Fruit fly (Drosophila melanogaster) whole organism, adult: ENCODE results near the gene Frmd5.
A peak's percentile ranks its signal among the peaks of the same experiment; 100 is the strongest.

ENCODE experiments used
- CG11617 ChIP-seq: fragments of 200-800 bp; sonication (Bioruptor generic); optimal IDR thresholded peaks from 2 replicates; lab custom pipeline; 2017; ENCODE audit warnings: mild to moderate bottlenecking, missing biosample characterization, missing genetic modification reagents, missing genetic modification characterization
- CG12768 ChIP-seq: fragments of 200-800 bp; sonication (Bioruptor generic); optimal IDR thresholded peaks from 2 replicates; lab custom pipeline; 2017; ENCODE audit warnings: missing biosample characterization, missing genetic modification characterization, mild to moderate bottlenecking, moderate library complexity, missing genetic modification reagents
- CG14711 ChIP-seq: fragments of 200-800 bp; sonication (Bioruptor generic); optimal IDR thresholded peaks from 2 replicates; lab custom pipeline; 2018; ENCODE audit warnings: missing biosample characterization, mild to moderate bottlenecking, missing genetic modification characterization, moderate library complexity
- CG1620 ChIP-seq: fragments of 200-800 bp; sonication (Bioruptor generic); optimal IDR thresholded peaks from 2 replicates; lab custom pipeline; 2016; ENCODE audit warnings: missing biosample characterization, missing genetic modification characterization
- CG33017 ChIP-seq: fragments of 200-800 bp; sonication (Bioruptor generic); optimal IDR thresholded peaks from 2 replicates; lab custom pipeline; 2018; ENCODE audit warnings: missing biosample characterization, mild to moderate bottlenecking, missing genetic modification characterization, moderate library complexity
- CG5204 ChIP-seq: fragments of 200-800 bp; sonication (Bioruptor generic); optimal IDR thresholded peaks from 2 replicates; lab custom pipeline; 2016; ENCODE audit warnings: missing biosample characterization, missing genetic modification characterization
- CG7045 ChIP-seq: fragments of 200-800 bp; sonication (Bioruptor generic); optimal IDR thresholded peaks from 2 replicates; lab custom pipeline; 2017; ENCODE audit warnings: missing biosample characterization, mild to moderate bottlenecking, missing genetic modification characterization
- CG7101 ChIP-seq: fragments of 200-800 bp; sonication (Bioruptor generic); optimal IDR thresholded peaks from 2 replicates; lab custom pipeline; 2018; ENCODE audit warnings: missing biosample characterization, mild to moderate bottlenecking, missing genetic modification characterization, moderate library complexity
- Clk ChIP-seq: fragments of 200-800 bp; sonication (Bioruptor generic); optimal IDR thresholded peaks from 2 replicates; lab custom pipeline; 2017; ENCODE audit warnings: missing biosample characterization, missing genetic modification characterization
- Crg-1 ChIP-seq: fragments of 200-800 bp; sonication (Bioruptor generic); optimal IDR thresholded peaks from 2 replicates; lab custom pipeline; 2016; ENCODE audit warnings: missing biosample characterization, missing genetic modification characterization
- Hr96 ChIP-seq: fragments of 200-800 bp; sonication (Bioruptor generic); optimal IDR thresholded peaks from 2 replicates; lab custom pipeline; 2016; ENCODE audit warnings: missing biosample characterization, missing genetic modification characterization
- Mnt ChIP-seq: fragments of 200-800 bp; sonication (Bioruptor generic); optimal IDR thresholded peaks from 2 replicates; lab custom pipeline; 2016; ENCODE audit warnings: missing biosample characterization, mild to moderate bottlenecking, missing genetic modification characterization
- bab1 ChIP-seq: fragments of 200-800 bp; sonication (Bioruptor generic); optimal IDR thresholded peaks from 3 replicates; lab custom pipeline; 2019; ENCODE audit warnings: missing biosample characterization, mild to moderate bottlenecking, missing genetic modification characterization, moderate library complexity
- cic ChIP-seq: fragments of 200-800 bp; sonication (Bioruptor generic); optimal IDR thresholded peaks from 2 replicates; lab custom pipeline; 2017; ENCODE audit warnings: missing biosample characterization, mild to moderate bottlenecking, missing genetic modification characterization, moderate library complexity
- cnc ChIP-seq, 2 experiments: fragments of >200 bp; optimal IDR thresholded peaks; 2 replicates each; lab custom pipeline; 2017
- kay ChIP-seq: fragments of 200-800 bp; sonication (Bioruptor generic); peaks from one replicate; lab custom pipeline; 2016; ENCODE audit warnings: missing biosample characterization, missing genetic modification characterization, borderline replicate concordance
- ovo ChIP-seq: fragments of 200-800 bp; sonication (Bioruptor generic); optimal IDR thresholded peaks from 2 replicates; lab custom pipeline; 2016; ENCODE audit warnings: missing biosample characterization, missing genetic modification characterization
- pad ChIP-seq: fragments of 200-800 bp; sonication (Bioruptor generic); optimal IDR thresholded peaks from 3 replicates; lab custom pipeline; 2017; ENCODE audit warnings: missing biosample characterization, missing genetic modification characterization, mild to moderate bottlenecking, moderate library complexity, missing genetic modification reagents
- tj ChIP-seq: fragments of 200-800 bp; sonication (Bioruptor generic); optimal IDR thresholded peaks from 3 replicates; lab custom pipeline; 2017; ENCODE audit warnings: missing biosample characterization, mild to moderate bottlenecking, missing genetic modification characterization, moderate library complexity
- toe ChIP-seq: fragments of 200-800 bp; sonication (Bioruptor generic); optimal IDR thresholded peaks from 2 replicates; lab custom pipeline; 2016; ENCODE audit warnings: missing biosample characterization, missing genetic modification characterization

Frmd5 gene

dm6 chr2L:10386208-10386805, 42.1 kb downstream of the Frmd5 start, which contains the start of the genes Cdk1 and mRpS7:
Gene Cdk1 (minus strand): TSS chr2L:10386262.
Gene mRpS7 (plus strand): TSS chr2L:10386662.
- TF ChIP-seq Clk (GFP tag; lab: Kevin White, UChicago) (peak; percentile 36), cnc (optimal IDR thresholded peaks at IDR 0.05; lab: Kevin White, UChicago) (no peak), CG7045 (GFP tag; lab: Kevin White, UChicago) (peak; percentile 74), CG11617 (GFP tag; lab: Kevin White, UChicago) (peak; percentile 74), CG1620 (GFP tag; lab: Kevin White, UChicago) (peak; percentile 40), bab1 (GFP tag; lab: Kevin White, UChicago) (peak; percentile 9), tj (GFP tag; lab: Kevin White, UChicago) (peak; percentile 40), Mnt (GFP tag; lab: Kevin White, UChicago) (peak; percentile 34), CG5204 (GFP tag; lab: Kevin White, UChicago) (no peak), CG12768 (peak; percentile 62), ovo (GFP tag; lab: Kevin White, UChicago) (no peak), pad (GFP tag; lab: Kevin White, UChicago) (peak; percentile 37), kay (GFP tag; lab: Kevin White, UChicago) (peak; percentile 82), Hr96 (GFP tag; lab: Kevin White, UChicago) (no peak), Crg-1 (peak; percentile 21), toe (no peak), cic (GFP tag; lab: Kevin White, UChicago) (no peak), CG14711 (tag; lab: Kevin White, UChicago) (peak; percentile 59), CG7101 (tag; lab: Kevin White, UChicago) (peak; percentile 64), CG33017 (peak; percentile 52)

DNA sequence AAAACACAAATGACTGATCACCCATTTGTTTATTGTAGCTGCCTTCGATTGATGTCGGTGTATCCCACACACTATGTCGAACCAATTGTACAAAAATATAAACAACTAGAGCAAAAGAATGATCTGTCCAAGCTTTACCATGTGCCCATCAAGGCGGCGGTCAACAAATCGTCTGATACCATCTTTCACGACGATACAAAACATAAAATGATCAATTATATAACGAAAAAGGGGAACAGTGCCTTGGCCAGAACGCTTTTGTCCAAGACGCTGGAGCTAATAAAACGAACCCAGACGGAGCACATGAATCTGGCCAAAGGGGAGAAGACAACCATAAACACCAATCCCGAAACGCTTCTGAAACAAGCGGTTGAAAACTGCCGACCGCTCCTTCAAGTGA, 42.6 kb downstream of the Frmd5 start:
- TF ChIP-seq CG1620 (GFP tag; lab: Kevin White, UChicago) (no peak), Mnt (GFP tag; lab: Kevin White, UChicago) (no peak), CG12768 (no peak), CG7045 (GFP tag; lab: Kevin White, UChicago) (no peak), kay (GFP tag; lab: Kevin White, UChicago) (no peak), Hr96 (GFP tag; lab: Kevin White, UChicago) (no peak), tj (GFP tag; lab: Kevin White, UChicago) (no peak), CG5204 (GFP tag; lab: Kevin White, UChicago) (no peak), ovo (GFP tag; lab: Kevin White, UChicago) (no peak), Clk (GFP tag; lab: Kevin White, UChicago) (no peak), pad (GFP tag; lab: Kevin White, UChicago) (no peak)

DNA sequence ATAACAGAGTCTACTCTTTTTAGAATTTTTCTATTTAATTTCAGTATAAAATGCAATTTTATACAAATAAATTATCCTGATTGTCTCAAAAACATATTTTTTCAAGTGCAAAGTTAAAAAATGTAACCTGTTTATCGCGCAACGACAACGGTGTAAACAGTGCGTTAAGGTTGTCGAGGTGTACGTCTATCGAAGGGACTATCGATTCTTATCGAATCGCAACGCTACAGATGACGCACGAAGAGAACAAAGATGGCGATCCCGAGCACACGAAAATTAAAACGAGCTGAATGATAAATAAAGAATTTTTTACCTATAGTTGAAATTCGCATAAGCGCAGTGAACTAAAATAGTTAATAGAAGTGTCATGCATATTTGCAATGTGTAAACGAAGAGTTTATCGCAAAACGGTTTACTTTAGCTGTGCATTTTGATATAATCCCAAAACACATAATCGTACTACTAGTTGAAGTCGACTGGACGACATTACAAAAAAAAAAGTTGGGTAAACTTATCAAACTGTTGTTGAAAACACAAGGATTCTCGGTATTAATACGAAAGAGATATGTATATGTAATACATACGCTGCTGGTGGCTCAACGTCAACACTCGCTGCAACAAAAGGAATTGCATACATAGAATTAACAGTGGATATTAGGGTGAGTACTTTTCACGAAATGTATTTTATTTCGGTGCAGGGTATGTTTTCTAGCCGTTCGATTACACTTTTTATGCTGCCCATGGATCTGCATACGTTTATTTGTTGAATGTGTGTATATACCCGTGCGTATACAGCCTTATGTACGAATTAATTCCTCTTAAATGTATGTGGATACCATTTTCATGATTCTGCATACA, 43.9 kb downstream of the Frmd5 start, which contains the start of gene da:
TSS of gene da (plus strand) at position 237 of the 858 bp plus-strand sequence.
- TF ChIP-seq CG11617 (GFP tag; lab: Kevin White, UChicago) = peak; percentile 74
- TF ChIP-seq CG7045 (GFP tag; lab: Kevin White, UChicago) = peak; percentile 53
- TF ChIP-seq CG1620 (GFP tag; lab: Kevin White, UChicago) = peak; percentile 70
- TF ChIP-seq ovo (GFP tag; lab: Kevin White, UChicago) = no peak
- peak; percentile 52 for TF ChIP-seq CG12768
- peak; percentile 28 for TF ChIP-seq pad (GFP tag; lab: Kevin White, UChicago)
- TF ChIP-seq Clk (GFP tag; lab: Kevin White, UChicago) = no peak
- peak; percentile 99 for TF ChIP-seq kay (GFP tag; lab: Kevin White, UChicago)
- TF ChIP-seq CG7101 (tag; lab: Kevin White, UChicago) = peak; percentile 62
- peak; percentile 33 for TF ChIP-seq Crg-1
- no peak for TF ChIP-seq CG5204 (GFP tag; lab: Kevin White, UChicago)
- TF ChIP-seq CG33017 = peak; percentile 49
- no peak for TF ChIP-seq Hr96 (GFP tag; lab: Kevin White, UChicago)
- no peak for TF ChIP-seq toe
- TF ChIP-seq cnc (optimal IDR thresholded peaks at IDR 0.05; lab: Kevin White, UChicago) = no peak
- peak; percentile 63 for TF ChIP-seq CG14711 (tag; lab: Kevin White, UChicago)
- peak; percentile 30 for TF ChIP-seq tj (GFP tag; lab: Kevin White, UChicago)
- TF ChIP-seq Mnt (GFP tag; lab: Kevin White, UChicago) = peak; percentile 69
- peak; percentile 45 for TF ChIP-seq cic (GFP tag; lab: Kevin White, UChicago)
- TF ChIP-seq bab1 (GFP tag; lab: Kevin White, UChicago) = peak; percentile 21

DNA sequence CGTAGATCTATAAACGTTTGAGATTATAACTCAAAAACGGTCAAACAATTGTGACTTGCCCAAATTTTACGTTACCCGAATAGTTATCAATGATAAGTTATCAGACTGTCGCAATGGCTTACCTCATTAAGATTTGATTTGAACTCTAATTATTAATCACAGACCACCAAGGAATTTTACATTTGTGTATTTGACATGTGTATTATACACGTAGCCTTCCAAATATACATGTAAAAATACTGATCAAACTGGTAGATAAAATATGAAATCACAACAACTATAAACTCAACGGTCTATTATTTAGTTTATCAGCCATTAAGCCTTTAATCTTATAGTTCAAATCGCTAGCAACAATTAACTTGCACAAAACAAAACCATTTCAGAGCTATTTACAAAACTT, 49.2 kb downstream of the Frmd5 start:
- no peak for TF ChIP-seq cic (GFP tag; lab: Kevin White, UChicago)
- no peak for TF ChIP-seq kay (GFP tag; lab: Kevin White, UChicago)

DNA sequence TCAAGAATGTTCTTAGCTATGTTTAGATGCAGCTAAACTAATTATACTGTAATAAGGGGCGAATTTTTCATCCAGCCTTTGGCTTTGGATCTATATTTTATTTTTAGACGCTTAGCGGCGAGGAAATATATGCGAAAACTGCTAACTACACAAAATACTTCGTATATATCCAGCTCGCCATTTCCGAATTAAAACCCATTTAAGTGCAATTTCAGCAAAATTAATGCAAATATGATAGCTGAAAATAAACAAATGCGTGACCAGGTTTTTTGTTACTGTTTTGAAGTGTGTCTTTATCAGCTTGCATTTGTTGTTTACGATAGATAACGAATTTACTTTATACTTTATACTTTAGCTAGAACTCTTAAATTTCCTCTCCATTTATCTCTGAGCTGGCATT, 50.8 kb downstream of the Frmd5 start:
- no peak for TF ChIP-seq CG33017
- TF ChIP-seq Hr96 (GFP tag; lab: Kevin White, UChicago) = no peak
- no peak for TF ChIP-seq kay (GFP tag; lab: Kevin White, UChicago)
- peak; percentile 96 for TF ChIP-seq tj (GFP tag; lab: Kevin White, UChicago)
- TF ChIP-seq cnc (optimal IDR thresholded peaks at IDR 0.05; lab: Kevin White, UChicago) = no peak
